Worm (Caenorhabditis elegans): Measurements from ENCODE around the gene T26C12.3.

T26C12.3 gene

ce11 chrIV:3293800-3294493, 20.8 kb upstream of the T26C12.3 start:
- TF ChIP-seq ztf-11 (tag; optimal IDR thresholded peaks at IDR 0.05) (no peak), nhr-28 (tag; optimal IDR thresholded peaks at IDR 0.05) (no peak), unc-120 (tag; optimal IDR thresholded peaks at IDR 0.05; ENCODE audit: poor library complexity, severe bottlenecking) (no peak), nhr-237 (tag; optimal IDR thresholded peaks at IDR 0.05) (no peak), hlh-1 (tag; optimal IDR thresholded peaks at IDR 0.05) (no peak), ceh-39 (tag; optimal IDR thresholded peaks at IDR 0.05) (no peak), nhr-76 (tag; optimal IDR thresholded peaks at IDR 0.05) (no peak)

- TF ChIP-seq hlh-1 (tag; optimal IDR thresholded peaks at IDR 0.05), result no peak
- no peak for TF ChIP-seq nhr-28 (tag; optimal IDR thresholded peaks at IDR 0.05)
- TF ChIP-seq lin-32 (GFP tag; optimal IDR thresholded peaks at IDR 0.05), result no peak
- TF ChIP-seq unc-39 (tag; optimal IDR thresholded peaks at IDR 0.05), result no peak
- no peak for TF ChIP-seq nhr-237 (tag; optimal IDR thresholded peaks at IDR 0.05)
- no peak for TF ChIP-seq sptf-1 (tag; optimal IDR thresholded peaks at IDR 0.05)
- no peak for TF ChIP-seq ham-2 (GFP tag; optimal IDR thresholded peaks at IDR 0.05)
- TF ChIP-seq unc-120 (tag; optimal IDR thresholded peaks at IDR 0.05; ENCODE audit: poor library complexity, severe bottlenecking), result no peak
- TF ChIP-seq elt-3 (tag; optimal IDR thresholded peaks at IDR 0.05), result no peak
Observed at ce11 chrIV:3291977-3292561, 18.9 kb upstream of the T26C12.3 start, which contains the start of gene W08E12.8. Gene W08E12.8 (plus strand): TSS chrIV:3292371.

ce11 chrIV:3289237-3289636, 16.0 kb upstream of the T26C12.3 start, which contains the start of gene gcy-23:
Gene gcy-23 (minus strand): TSS chrIV:3289337.
- no peak for TF ChIP-seq elt-1 (tag; optimal IDR thresholded peaks at IDR 0.05; ENCODE audit: borderline replicate concordance, insufficient read depth)
- no peak for TF ChIP-seq lsy-2 (tag; optimal IDR thresholded peaks at IDR 0.05)
- no peak for TF ChIP-seq ham-2 (GFP tag; optimal IDR thresholded peaks at IDR 0.05)
- TF ChIP-seq M03D4.4 (tag; optimal IDR thresholded peaks at IDR 0.05), result no peak
- TF ChIP-seq unc-120 (tag; optimal IDR thresholded peaks at IDR 0.05; ENCODE audit: poor library complexity, severe bottlenecking), result no peak
- TF ChIP-seq ceh-39 (tag; optimal IDR thresholded peaks at IDR 0.05), result no peak
- TF ChIP-seq cnd-1 (tag; optimal IDR thresholded peaks at IDR 0.05), result no peak
- TF ChIP-seq lin-13 (tag; optimal IDR thresholded peaks at IDR 0.05), result no peak
- TF ChIP-seq sem-2 (GFP tag; optimal IDR thresholded peaks at IDR 0.05), result no peak
- TF ChIP-seq mep-1 (tag; optimal IDR thresholded peaks at IDR 0.05), result no peak
- TF ChIP-seq mls-2 (tag; optimal IDR thresholded peaks at IDR 0.05), result no peak
- TF ChIP-seq nhr-2 (tag; optimal IDR thresholded peaks at IDR 0.05), result no peak
- no peak for TF ChIP-seq ceh-43 (GFP tag; optimal IDR thresholded peaks at IDR 0.05)
- TF ChIP-seq hlh-1 (tag; optimal IDR thresholded peaks at IDR 0.05), result no peak
- no peak for TF ChIP-seq nhr-237 (tag; optimal IDR thresholded peaks at IDR 0.05)
- TF ChIP-seq unc-39 (tag; optimal IDR thresholded peaks at IDR 0.05), result no peak
- TF ChIP-seq drap-1 (GFP tag; optimal IDR thresholded peaks at IDR 0.05), result no peak
- no peak for TF ChIP-seq snpc-4 (tag; optimal IDR thresholded peaks at IDR 0.05)
- TF ChIP-seq blmp-1 (tag; optimal IDR thresholded peaks at IDR 0.05), result no peak
- TF ChIP-seq nhr-12 (tag; optimal IDR thresholded peaks at IDR 0.05), result no peak

ce11 chrIV:3278822-3279221, 5.6 kb upstream of the T26C12.3 start:
- TF ChIP-seq elt-1 (tag; optimal IDR thresholded peaks at IDR 0.05; ENCODE audit: borderline replicate concordance, insufficient read depth) (no peak), unc-62 (GFP tag; optimal IDR thresholded peaks at IDR 0.05) (peak; percentile 87), ztf-11 (tag; optimal IDR thresholded peaks at IDR 0.05) (no peak), ceh-83 (GFP tag; optimal IDR thresholded peaks at IDR 0.05) (no peak), pha-4 (tag; optimal IDR thresholded peaks at IDR 0.05) (no peak), sptf-1 (tag; optimal IDR thresholded peaks at IDR 0.05) (no peak), tbx-8 (GFP tag; optimal IDR thresholded peaks at IDR 0.05) (no peak), M03D4.4 (tag; optimal IDR thresholded peaks at IDR 0.05) (no peak), mep-1 (tag; optimal IDR thresholded peaks at IDR 0.05) (no peak), nhr-12 (tag; optimal IDR thresholded peaks at IDR 0.05) (no peak), lin-32 (GFP tag; optimal IDR thresholded peaks at IDR 0.05) (no peak), zip-8 (tag; optimal IDR thresholded peaks at IDR 0.05) (peak; percentile 86), ces-1 (GFP tag; optimal IDR thresholded peaks at IDR 0.05) (no peak), ceh-39 (tag; optimal IDR thresholded peaks at IDR 0.05) (no peak), nhr-2 (tag; optimal IDR thresholded peaks at IDR 0.05) (peak; percentile 74), ceh-43 (GFP tag; optimal IDR thresholded peaks at IDR 0.05) (no peak), unc-120 (tag; optimal IDR thresholded peaks at IDR 0.05; ENCODE audit: poor library complexity, severe bottlenecking) (no peak), nhr-76 (tag; optimal IDR thresholded peaks at IDR 0.05) (no peak), drap-1 (GFP tag; optimal IDR thresholded peaks at IDR 0.05) (no peak)

All from whole organism, mixed stage, embryonic.